Worm (Caenorhabditis elegans): ENCODE results near the gene ZK1128.7.

ce11 chrIII:10170265-10170664 lies 33.5 kb downstream of the ZK1128.7 start:
- TF ChIP-seq ztf-23 (GFP tag; IDR thresholded peaks at IDR 0.05) (no peak), ref-1 (GFP tag; conservative IDR thresholded peaks at IDR 0.05) (no peak), ztf-29 (GFP tag; IDR thresholded peaks at IDR 0.05) (no peak), klf-2 (GFP tag; conservative IDR thresholded peaks at IDR 0.05) (no peak)
